Fruit fly (Drosophila melanogaster): Measurements from ENCODE around the gene Zcchc7.

dm6 chr3L:16892728-16893271 lies 47.6 kb downstream of the Zcchc7 start:
- TF ChIP-seq CTCF (optimal IDR thresholded peaks at IDR 0.05) (no peak), CG8478 (optimal IDR thresholded peaks at IDR 0.05) (no peak)

All from S2 (cell line).